Worm (Caenorhabditis elegans): Measurements from ENCODE around the gene R05D3.12.

ce11 chrIII:8368619-8369018, 12.1 kb upstream of the R05D3.12 start, which contains the start of gene R05D3.9:
- TF ChIP-seq unc-62 (GFP tag; optimal IDR thresholded peaks at IDR 0.05) (no peak), aly-2 (tag; optimal IDR thresholded peaks at IDR 0.05) (no peak), egl-27 (tag; optimal IDR thresholded peaks at IDR 0.05) (no peak), ama-1 (optimal IDR thresholded peaks at IDR 0.05) (no peak), ztf-11 (tag; optimal IDR thresholded peaks at IDR 0.05) (no peak), R02D3.7 (tag; optimal IDR thresholded peaks at IDR 0.05) (no peak), lin-39 (tag; optimal IDR thresholded peaks at IDR 0.05) (no peak), mdl-1 (tag; optimal IDR thresholded peaks at IDR 0.05) (no peak), skn-1 (tag; optimal IDR thresholded peaks at IDR 0.05) (no peak), unc-39 (tag; optimal IDR thresholded peaks at IDR 0.05) (no peak), snpc-4 (tag; optimal IDR thresholded peaks at IDR 0.05) (no peak), ceh-82 (tag; optimal IDR thresholded peaks at IDR 0.05) (no peak), nhr-25 (tag; optimal IDR thresholded peaks at IDR 0.05) (no peak), nhr-11 (tag; optimal IDR thresholded peaks at IDR 0.05) (no peak)

Measured in whole organism, L2 larva.